Worm (Caenorhabditis elegans) whole organism, L2 larva: Measurements from ENCODE around the gene F45E4.5.

Source experiments
- ZK546.5 ChIP-seq: sonication (generic microtip); optimal IDR thresholded peaks from 2 replicates; lab custom pipeline; 2017; ENCODE audit warnings: missing biosample characterization, missing genetic modification characterization
- aly-2 ChIP-seq: fragments of 150-350 bp; optimal IDR thresholded peaks from 2 replicates; lab custom pipeline; 2014; ENCODE audit warnings: missing biosample characterization, missing genetic modification characterization
- ama-1 ChIP-seq: fragments of 150-350 bp; optimal IDR thresholded peaks from 2 replicates; lab custom pipeline; 2018; ENCODE audit warnings: inconsistent platforms
- blmp-1 ChIP-seq: sonication (generic microtip); optimal IDR thresholded peaks from 2 replicates; lab custom pipeline; 2017; ENCODE audit warnings: missing genetic modification characterization, mild to moderate bottlenecking, missing compliant biosample characterization, antibody characterized with exemption, moderate library complexity; ENCODE audit not compliant: insufficient read depth
- ceh-82 ChIP-seq: fragments of 150-350 bp; optimal IDR thresholded peaks from 2 replicates; lab custom pipeline; 2014; ENCODE audit warnings: missing biosample characterization, missing genetic modification characterization
- elt-1 ChIP-seq: fragments of 150-350 bp; optimal IDR thresholded peaks from 2 replicates; lab custom pipeline; 2014; ENCODE audit warnings: missing biosample characterization, missing genetic modification characterization
- elt-3 ChIP-seq: sonication (generic microtip); optimal IDR thresholded peaks from 2 replicates; lab custom pipeline; 2017; ENCODE audit warnings: missing biosample characterization, missing genetic modification characterization
- lsy-2 ChIP-seq, 2 experiments: fragments of 150-350 bp in 1 of 2; sonication (generic microtip) in 1 of 2; optimal IDR thresholded peaks; 2 replicates each; lab custom pipeline; 2014 to 2017; ENCODE audit warnings: missing biosample characterization in 2 of 2, missing genetic modification characterization in 2 of 2
- nhr-11 ChIP-seq: fragments of 150-350 bp; optimal IDR thresholded peaks from 2 replicates; lab custom pipeline; 2014; ENCODE audit warnings: missing biosample characterization, missing genetic modification characterization
- nhr-12 ChIP-seq: fragments of 150-350 bp; optimal IDR thresholded peaks from 2 replicates; lab custom pipeline; 2014; ENCODE audit warnings: missing biosample characterization, missing genetic modification characterization
- nhr-6 ChIP-seq: fragments of 150-350 bp; optimal IDR thresholded peaks from 2 replicates; lab custom pipeline; 2014; ENCODE audit warnings: missing biosample characterization, missing genetic modification characterization
- nhr-77 ChIP-seq: fragments of 150-350 bp; optimal IDR thresholded peaks from 2 replicates; lab custom pipeline; 2014; ENCODE audit warnings: missing biosample characterization, missing genetic modification characterization

ce11 chrIV:7654212-7654778 is 25.5 kb upstream of the F45E4.5 start, which contains the start of gene nrde-4:
- TF ChIP-seq ceh-82 (tag; lab: Kevin White, UChicago): no peak
- TF ChIP-seq lsy-2 (tag; optimal IDR thresholded peaks at IDR 0.05; lab: Kevin White, UChicago): peak in 1 of 2 experiments; percentile 79
- no peak for TF ChIP-seq aly-2 (tag; lab: Kevin White, UChicago)
- no peak for TF ChIP-seq nhr-77 (tag; lab: Kevin White, UChicago)
- no peak for TF ChIP-seq ama-1 (lab: Kevin White, UChicago)
- no peak for TF ChIP-seq ZK546.5 (tag; lab: Kevin White, UChicago)
- TF ChIP-seq nhr-12: no peak
- TF ChIP-seq elt-3 (tag; lab: Kevin White, UChicago): no peak
- TF ChIP-seq blmp-1 (tag; lab: Kevin White, UChicago): peak; percentile 97
- no peak for TF ChIP-seq elt-1 (tag; lab: Kevin White, UChicago)
- no peak for TF ChIP-seq nhr-6 (tag; lab: Kevin White, UChicago)
- TF ChIP-seq nhr-11: no peak
